Worm (Caenorhabditis elegans): ENCODE data around the gene F56B3.9.

F56B3.9 gene

ce11 chrIV:754357-754972, 16.7 kb upstream of the F56B3.9 start:
- TF ChIP-seq ccch-3 (GFP tag; optimal IDR thresholded peaks at IDR 0.05) = no peak
- no peak for TF ChIP-seq mel-28 (tag; optimal IDR thresholded peaks at IDR 0.05; ENCODE audit: borderline replicate concordance)
- TF ChIP-seq him-1 (tag; optimal IDR thresholded peaks at IDR 0.05) = no peak
- TF ChIP-seq egl-18 (GFP tag; IDR thresholded peaks at IDR 0.05) = no peak
- no peak for TF ChIP-seq nfya-1 (tag; optimal IDR thresholded peaks at IDR 0.05; ENCODE audit: borderline replicate concordance, insufficient read depth)
- TF ChIP-seq snpc-4 (GFP tag; optimal IDR thresholded peaks at IDR 0.05) = no peak
- no peak for TF ChIP-seq snpc-4 (tag; optimal IDR thresholded peaks at IDR 0.05)
- no peak for TF ChIP-seq F23B12.7 (tag; optimal IDR thresholded peaks at IDR 0.05; ENCODE audit: insufficient read depth)
- no peak for TF ChIP-seq B0019.2 (GFP tag; conservative IDR thresholded peaks at IDR 0.05)

ce11 chrIV:756421-756820, 14.7 kb upstream of the F56B3.9 start, which contains the start of gene srt-23:
srt-23 (plus strand) TSS chrIV:756721.
- TF ChIP-seq nfya-2 (GFP tag; IDR thresholded peaks at IDR 0.05) (no peak), ceh-91 (GFP tag; IDR thresholded peaks at IDR 0.05) (no peak), B0261.1 (tag; optimal IDR thresholded peaks at IDR 0.05) (no peak), sptf-2 (GFP tag; optimal IDR thresholded peaks at IDR 0.05) (no peak), ceh-27 (GFP tag; optimal IDR thresholded peaks at IDR 0.05) (no peak), snpc-3.4 (tag; optimal IDR thresholded peaks at IDR 0.05) (no peak), let-607 (tag; optimal IDR thresholded peaks at IDR 0.05) (no peak), ztf-22 (GFP tag; optimal IDR thresholded peaks at IDR 0.05) (no peak), nhr-179 (tag; optimal IDR thresholded peaks at IDR 0.05) (no peak), hmg-20 (GFP tag; IDR thresholded peaks at IDR 0.05) (no peak), B0035.1 (tag; optimal IDR thresholded peaks at IDR 0.05) (no peak)

- TF ChIP-seq attf-6 (GFP tag; IDR thresholded peaks at IDR 0.05) (no peak), ceh-27 (GFP tag; optimal IDR thresholded peaks at IDR 0.05) (no peak), hmg-1.2 (GFP tag; IDR thresholded peaks at IDR 0.05) (no peak), B0019.2 (GFP tag; conservative IDR thresholded peaks at IDR 0.05) (no peak), sea-2 (GFP tag; IDR thresholded peaks at IDR 0.05) (no peak), fkh-3 (tag; optimal IDR thresholded peaks at IDR 0.05) (no peak), F55B11.4 (tag; optimal IDR thresholded peaks at IDR 0.05; ENCODE audit: borderline replicate concordance, insufficient read depth) (no peak), lin-35 (GFP tag; optimal IDR thresholded peaks at IDR 0.05) (no peak), let-607 (tag; optimal IDR thresholded peaks at IDR 0.05) (no peak), mxl-1 (tag; optimal IDR thresholded peaks at IDR 0.05) (no peak), dox-1 (GFP tag; IDR thresholded peaks at IDR 0.05) (no peak), F57C9.4 (tag; optimal IDR thresholded peaks at IDR 0.05) (no peak), pbrm-1 (GFP tag; IDR thresholded peaks at IDR 0.05) (no peak), bed-1 (GFP tag; IDR thresholded peaks at IDR 0.05) (no peak)
Observed at ce11 chrIV:756956-757355, 14.2 kb upstream of the F56B3.9 start.

DNA sequence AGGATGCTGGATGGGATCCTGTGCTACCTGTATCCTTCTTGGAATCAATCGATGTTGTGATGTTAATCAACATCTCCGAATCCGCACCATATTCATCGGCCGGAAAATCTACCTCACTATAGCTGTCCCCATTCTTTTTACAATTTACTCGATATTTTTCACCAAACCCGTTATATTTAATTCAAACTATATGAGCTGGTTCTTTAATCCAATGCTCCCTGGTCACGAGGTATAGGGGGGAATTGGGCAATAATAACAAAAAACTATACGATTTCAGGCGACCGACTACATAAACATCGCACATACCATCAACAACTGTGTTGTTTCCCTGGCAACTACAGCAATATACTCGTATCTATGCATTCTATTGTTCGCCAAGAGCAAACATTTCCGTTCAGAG, 13.6 kb upstream of the F56B3.9 start:
- TF ChIP-seq D2030.7 (GFP tag; IDR thresholded peaks at IDR 0.05) = no peak
- TF ChIP-seq athp-1 (tag; optimal IDR thresholded peaks at IDR 0.05) = no peak
- TF ChIP-seq dpl-1 (GFP tag; optimal IDR thresholded peaks at IDR 0.05) = no peak
